Worm (Caenorhabditis elegans): ENCODE measurements around the gene F52E1.3.

F52E1.3 gene

ce11 chrV:8359792-8360191 is 34.8 kb upstream of the F52E1.3 start, which contains the start of gene F38E1.6:
Gene F38E1.6 (plus strand): TSS chrV:8360092.
- no peak for TF ChIP-seq elt-4 (tag; optimal IDR thresholded peaks at IDR 0.05)
- no peak for TF ChIP-seq pag-3 (tag; optimal IDR thresholded peaks at IDR 0.05; ENCODE audit: borderline replicate concordance)
- TF ChIP-seq nhr-11 (tag; optimal IDR thresholded peaks at IDR 0.05) = no peak
- no peak for TF ChIP-seq unc-55 (GFP tag; optimal IDR thresholded peaks at IDR 0.05)
- TF ChIP-seq ttx-3 (tag; optimal IDR thresholded peaks at IDR 0.05) = no peak
- no peak for TF ChIP-seq K09A11.1 (tag; optimal IDR thresholded peaks at IDR 0.05; ENCODE audit: insufficient read depth)
- TF ChIP-seq unc-3 (GFP tag; conservative IDR thresholded peaks at IDR 0.05) = no peak
- TF ChIP-seq unc-3 (tag; optimal IDR thresholded peaks at IDR 0.05) = no peak
- TF ChIP-seq hlh-30 (tag; optimal IDR thresholded peaks at IDR 0.05; ENCODE audit: insufficient read depth) = no peak
- no peak for TF ChIP-seq zip-5 (tag; optimal IDR thresholded peaks at IDR 0.05)
- TF ChIP-seq unc-86 (tag; optimal IDR thresholded peaks at IDR 0.05) = no peak
- no peak for TF ChIP-seq nhr-232 (tag; optimal IDR thresholded peaks at IDR 0.05)
- TF ChIP-seq madf-2 (tag; optimal IDR thresholded peaks at IDR 0.05) = no peak
- no peak for TF ChIP-seq che-1 (tag; optimal IDR thresholded peaks at IDR 0.05)
- TF ChIP-seq fax-1 (tag; optimal IDR thresholded peaks at IDR 0.05) = no peak
- no peak for TF ChIP-seq ceh-48 (tag; optimal IDR thresholded peaks at IDR 0.05)
- TF ChIP-seq ama-1 (optimal IDR thresholded peaks at IDR 0.05) = no peak
- TF ChIP-seq pqm-1 (tag; optimal IDR thresholded peaks at IDR 0.05) = no peak
- TF ChIP-seq npax-4 (tag; optimal IDR thresholded peaks at IDR 0.05) = no peak
- no peak for TF ChIP-seq pha-2 (tag; optimal IDR thresholded peaks at IDR 0.05)

- TF ChIP-seq T23F11.4 (GFP tag; optimal IDR thresholded peaks at IDR 0.05) (no peak), hlh-8 (tag; optimal IDR thresholded peaks at IDR 0.05) (no peak), ceh-48 (tag; optimal IDR thresholded peaks at IDR 0.05) (no peak), fkh-10 (GFP tag; optimal IDR thresholded peaks at IDR 0.05) (no peak), dmd-4 (tag; optimal IDR thresholded peaks at IDR 0.05; ENCODE audit: borderline replicate concordance) (no peak), unc-55 (GFP tag; optimal IDR thresholded peaks at IDR 0.05) (no peak), ahr-1 (tag; optimal IDR thresholded peaks at IDR 0.05) (no peak), hlh-30 (tag; optimal IDR thresholded peaks at IDR 0.05; ENCODE audit: insufficient read depth) (no peak), K02D7.2 (tag; optimal IDR thresholded peaks at IDR 0.05) (no peak), pqm-1 (tag; optimal IDR thresholded peaks at IDR 0.05) (no peak), pat-9 (tag; optimal IDR thresholded peaks at IDR 0.05) (no peak), fax-1 (tag; optimal IDR thresholded peaks at IDR 0.05) (no peak), tbx-2 (tag; optimal IDR thresholded peaks at IDR 0.05) (no peak), ceh-9 (tag; optimal IDR thresholded peaks at IDR 0.05) (no peak), zip-5 (tag; optimal IDR thresholded peaks at IDR 0.05) (no peak), fkh-6 (tag; optimal IDR thresholded peaks at IDR 0.05) (no peak), Y22D7AL.16 (tag; optimal IDR thresholded peaks at IDR 0.05) (no peak), eyg-1 (tag; optimal IDR thresholded peaks at IDR 0.05) (no peak), pax-1 (tag; optimal IDR thresholded peaks at IDR 0.05) (no peak)
Observed at ce11 chrV:8370705-8371104, 23.9 kb upstream of the F52E1.3 start, which contains the start of gene gpa-2. Gene gpa-2 (plus strand): TSS chrV:8371005.

ce11 chrV:8375419-8375818 is 19.2 kb upstream of the F52E1.3 start, which contains the start of gene F38E1.10:
Gene F38E1.10 (minus strand): TSS chrV:8375519.
- no peak for TF ChIP-seq ahr-1 (tag; optimal IDR thresholded peaks at IDR 0.05)
- TF ChIP-seq che-1 (tag; optimal IDR thresholded peaks at IDR 0.05) = no peak
- no peak for TF ChIP-seq T23F11.4 (GFP tag; optimal IDR thresholded peaks at IDR 0.05)
- no peak for TF ChIP-seq ceh-22 (tag; optimal IDR thresholded peaks at IDR 0.05)
- no peak for TF ChIP-seq ceh-24 (tag; optimal IDR thresholded peaks at IDR 0.05)
- no peak for TF ChIP-seq pha-4 (tag; optimal IDR thresholded peaks at IDR 0.05)
- TF ChIP-seq ttx-3 (tag; optimal IDR thresholded peaks at IDR 0.05) = no peak
- TF ChIP-seq fkh-6 (tag; optimal IDR thresholded peaks at IDR 0.05) = no peak

- TF ChIP-seq hlh-30 (tag; optimal IDR thresholded peaks at IDR 0.05; ENCODE audit: insufficient read depth) = no peak
- TF ChIP-seq npax-4 (tag; optimal IDR thresholded peaks at IDR 0.05) = no peak
- no peak for TF ChIP-seq ceh-45 (GFP tag; IDR thresholded peaks at IDR 0.05)
- no peak for TF ChIP-seq ceh-14 (tag; optimal IDR thresholded peaks at IDR 0.05)
- no peak for TF ChIP-seq nfya-1 (tag; optimal IDR thresholded peaks at IDR 0.05)
- no peak for TF ChIP-seq gmeb-2 (tag; optimal IDR thresholded peaks at IDR 0.05)
Observed at ce11 chrV:8375849-8376248, 18.8 kb upstream of the F52E1.3 start, which contains the start of gene F38E1.3. Gene F38E1.3 (plus strand): TSS chrV:8376149.
